Worm (Caenorhabditis elegans) whole organism, young adult: Measurements from ENCODE around the gene F55F10.3.
A peak's percentile ranks its signal among the peaks of the same experiment; 100 is the strongest.

ENCODE experiments used
- B0336.3 ChIP-seq: fragments of 200-800 bp; sonication (Bioruptor generic); IDR thresholded peaks from 2 replicates; pipeline ENCODE4 v1.3.6; 2022; ENCODE audit warnings: missing genetic modification characterization, missing compliant biosample characterization
- F22D6.2 ChIP-seq: sonication (generic microtip); optimal IDR thresholded peaks from 2 replicates; lab custom pipeline; 2016; ENCODE audit warnings: mild to moderate bottlenecking, missing genetic modification characterization, missing compliant biosample characterization
- F23B12.7 ChIP-seq: sonication (generic microtip); optimal IDR thresholded peaks from 2 replicates; lab custom pipeline; 2017; ENCODE audit warnings: missing genetic modification characterization, mild to moderate bottlenecking, missing compliant biosample characterization, antibody characterized with exemption, moderate library complexity; ENCODE audit not compliant: insufficient read depth
- F49E8.2 ChIP-seq: sonication (generic microtip); optimal IDR thresholded peaks from 3 replicates; lab custom pipeline; 2017; ENCODE audit warnings: missing genetic modification characterization, mild to moderate bottlenecking, missing compliant biosample characterization, antibody characterized with exemption, moderate library complexity; ENCODE audit not compliant: insufficient read depth
- F57A8.1 ChIP-seq: fragments of 200-800 bp; sonication (Bioruptor generic); optimal IDR thresholded peaks from 2 replicates; lab custom pipeline; 2018; ENCODE audit warnings: mild to moderate bottlenecking, missing genetic modification characterization, moderate library complexity, missing compliant biosample characterization
- K11D2.4 ChIP-seq: fragments of 200-800 bp; sonication (Bioruptor generic); IDR thresholded peaks from 2 replicates; pipeline ENCODE4 v1.3.6; 2022; ENCODE audit warnings: missing genetic modification reagents, missing genetic modification characterization, missing compliant biosample characterization
- Y53F4B.3 ChIP-seq: fragments of 200-800 bp; sonication (Bioruptor generic); IDR thresholded peaks from 2 replicates; pipeline ENCODE4 v1.3.6; 2022; ENCODE audit warnings: missing genetic modification reagents, missing genetic modification characterization, missing compliant biosample characterization
- Y53G8AR.9 ChIP-seq: fragments of 200-800 bp; sonication (Bioruptor generic); conservative IDR thresholded peaks from 2 replicates; pipeline ENCODE4 v1.3.6; 2022; ENCODE audit warnings: missing genetic modification reagents, missing genetic modification characterization, missing compliant biosample characterization
- Y56A3A.18 ChIP-seq: fragments of 200-800 bp; sonication (Bioruptor generic); IDR thresholded peaks from 2 replicates; pipeline ENCODE4 v1.3.6; 2022; ENCODE audit warnings: missing genetic modification reagents, missing genetic modification characterization, missing compliant biosample characterization
- Y67H2A.10 ChIP-seq: fragments of 200-800 bp; sonication (Bioruptor generic); conservative IDR thresholded peaks from 2 replicates; pipeline ENCODE4 v1.3.6; 2022; ENCODE audit warnings: missing genetic modification reagents, missing genetic modification characterization, missing compliant biosample characterization
- Y79H2A.3 ChIP-seq: fragments of 200-800 bp; sonication (Bioruptor generic); conservative IDR thresholded peaks from 2 replicates; pipeline ENCODE4 v1.3.6; 2022; ENCODE audit warnings: missing genetic modification reagents, missing genetic modification characterization, missing compliant biosample characterization
- akir-1 ChIP-seq: fragments of 200-800 bp; sonication (Bioruptor generic); optimal IDR thresholded peaks from 2 replicates; lab custom pipeline; 2018; ENCODE audit warnings: mild to moderate bottlenecking, missing genetic modification characterization, moderate library complexity, missing compliant biosample characterization
- atf-7 ChIP-seq: sonication (generic microtip); optimal IDR thresholded peaks from 2 replicates; lab custom pipeline; 2017; ENCODE audit warnings: mild to moderate bottlenecking, missing genetic modification characterization, missing compliant biosample characterization
- attf-5 ChIP-seq: fragments of 200-800 bp; sonication (Bioruptor generic); optimal IDR thresholded peaks from 2 replicates; lab custom pipeline; 2018; ENCODE audit warnings: mild to moderate bottlenecking, missing genetic modification characterization, missing compliant biosample characterization
- bed-2 ChIP-seq: fragments of 200-800 bp; sonication (Bioruptor generic); IDR thresholded peaks from 2 replicates; pipeline ENCODE4 v1.3.6; 2022; ENCODE audit warnings: missing genetic modification reagents, missing genetic modification characterization, missing compliant biosample characterization
- cebp-1 ChIP-seq, 2 experiments: fragments of 200-800 bp in 1 of 2; sonication (Bioruptor generic) in 1 of 2; sonication (generic microtip) in 1 of 2; IDR thresholded peaks in 1 of 2; optimal IDR thresholded peaks in 1 of 2; 2 replicates each; pipeline versions ENCODE4 v1.3.6 to Lab custom; 2017 to 2022; ENCODE audit warnings: missing compliant biosample characterization in 2 of 2, missing genetic modification characterization in 2 of 2, mild to moderate bottlenecking in 1 of 2, missing genetic modification reagents in 1 of 2, moderate library complexity in 1 of 2
- cebp-2 ChIP-seq: fragments of 200-800 bp; sonication (Bioruptor generic); IDR thresholded peaks from 2 replicates; pipeline ENCODE4 v1.3.6; 2022; ENCODE audit warnings: missing genetic modification characterization, missing compliant biosample characterization
- ceh-100 ChIP-seq: fragments of 200-800 bp; sonication (Bioruptor generic); IDR thresholded peaks from 2 replicates; pipeline ENCODE4 v1.3.6; 2022; ENCODE audit warnings: missing genetic modification reagents, missing genetic modification characterization, missing compliant biosample characterization
- chd-7 ChIP-seq: sonication (generic microtip); optimal IDR thresholded peaks from 2 replicates; lab custom pipeline; 2016; ENCODE audit warnings: mild to moderate bottlenecking, missing genetic modification characterization, moderate library complexity, missing compliant biosample characterization
- dox-1 ChIP-seq: fragments of 200-800 bp; sonication (Bioruptor generic); IDR thresholded peaks from 2 replicates; pipeline ENCODE4 v1.3.6; 2022; ENCODE audit warnings: missing genetic modification reagents, missing genetic modification characterization, missing compliant biosample characterization
- dpff-1 ChIP-seq: sonication (generic microtip); optimal IDR thresholded peaks from 2 replicates; lab custom pipeline; 2017; ENCODE audit warnings: mild to moderate bottlenecking, missing genetic modification characterization, missing compliant biosample characterization
- dpl-1 ChIP-seq: fragments of 150-350 bp; optimal IDR thresholded peaks from 2 replicates; lab custom pipeline; 2014; ENCODE audit warnings: missing biosample characterization, missing genetic modification reagents, missing genetic modification characterization
- egl-18 ChIP-seq: fragments of 200-800 bp; sonication (Bioruptor generic); IDR thresholded peaks from 2 replicates; pipeline ENCODE4 v1.3.6; 2022; ENCODE audit warnings: missing genetic modification reagents, missing genetic modification characterization, missing compliant biosample characterization
- egrh-3 ChIP-seq: fragments of 200-800 bp; sonication (Bioruptor generic); IDR thresholded peaks from 2 replicates; pipeline ENCODE4 v1.3.6; 2022; ENCODE audit warnings: missing genetic modification reagents, missing genetic modification characterization, missing compliant biosample characterization
- hlh-12 ChIP-seq: sonication (generic microtip); optimal IDR thresholded peaks from 2 replicates; lab custom pipeline; 2016; ENCODE audit warnings: missing genetic modification characterization, missing compliant biosample characterization
- hmg-20 ChIP-seq: fragments of 200-800 bp; sonication (Bioruptor generic); IDR thresholded peaks from 2 replicates; pipeline ENCODE4 v1.3.6; 2022; ENCODE audit warnings: missing genetic modification reagents, missing genetic modification characterization, missing compliant biosample characterization
- hrde-1 ChIP-seq: sonication (generic microtip); optimal IDR thresholded peaks from 2 replicates; lab custom pipeline; 2016; ENCODE audit warnings: missing genetic modification characterization, mild to moderate bottlenecking, missing compliant biosample characterization, moderate library complexity, missing genotype, missing genetic modification reagents, borderline replicate concordance
- hsf-1 ChIP-seq: fragments of 200-800 bp; sonication (Bioruptor generic); IDR thresholded peaks from 2 replicates; pipeline ENCODE4 v1.3.6; 2022; ENCODE audit warnings: missing genetic modification reagents, missing genetic modification characterization, missing compliant biosample characterization
- lin-35 ChIP-seq, 3 experiments: fragments of 150-350 bp in 2 of 3; sonication (generic microtip) in 1 of 3; optimal IDR thresholded peaks; 2 replicates each; lab custom pipeline; 2014 to 2018; ENCODE audit warnings: missing biosample characterization in 3 of 3, missing genetic modification characterization in 3 of 3, missing genetic modification reagents in 3 of 3
- lin-54 ChIP-seq: fragments of 200-800 bp; sonication (Bioruptor generic); optimal IDR thresholded peaks from 2 replicates; lab custom pipeline; 2018; ENCODE audit warnings: mild to moderate bottlenecking, missing genetic modification characterization, missing compliant biosample characterization
- madf-3 ChIP-seq: fragments of 200-800 bp; sonication (Bioruptor generic); IDR thresholded peaks from 2 replicates; pipeline ENCODE4 v1.3.6; 2022; ENCODE audit warnings: missing genetic modification reagents, missing genetic modification characterization, missing compliant biosample characterization
- mcd-1 ChIP-seq: fragments of 200-800 bp; sonication (Bioruptor generic); IDR thresholded peaks from 2 replicates; pipeline ENCODE4 v1.3.6; 2022; ENCODE audit warnings: missing genetic modification reagents, missing genetic modification characterization, missing compliant biosample characterization
- nhr-179 ChIP-seq: sonication (generic microtip); optimal IDR thresholded peaks from 2 replicates; lab custom pipeline; 2016; ENCODE audit warnings: mild to moderate bottlenecking, missing genetic modification characterization, missing compliant biosample characterization
- nhr-80 ChIP-seq: sonication (generic microtip); optimal IDR thresholded peaks from 2 replicates; lab custom pipeline; 2016; ENCODE audit warnings: missing genetic modification characterization, missing compliant biosample characterization
- pbrm-1 ChIP-seq: fragments of 200-800 bp; sonication (Bioruptor generic); IDR thresholded peaks from 2 replicates; pipeline ENCODE4 v1.3.6; 2022; ENCODE audit warnings: missing genetic modification reagents, missing genetic modification characterization, missing compliant biosample characterization
- rcor-1 ChIP-seq: fragments of 200-800 bp; sonication (Bioruptor generic); IDR thresholded peaks from 2 replicates; pipeline ENCODE4 v1.3.6; 2022; ENCODE audit warnings: missing genetic modification reagents, missing genetic modification characterization, missing compliant biosample characterization
- rpc-1 ChIP-seq, 2 experiments: fragments of 150-350 bp in 1 of 2; sonication (generic microtip) in 1 of 2; optimal IDR thresholded peaks; 2 replicates each; lab custom pipeline; 2014 to 2018; ENCODE audit warnings: missing biosample characterization in 1 of 2, missing genetic modification characterization in 1 of 2, missing genetic modification reagents in 1 of 2, missing genotype in 1 of 2
- snpc-1.3 ChIP-seq: sonication (generic microtip); optimal IDR thresholded peaks from 2 replicates; lab custom pipeline; 2017; ENCODE audit warnings: missing genetic modification characterization, mild to moderate bottlenecking, missing compliant biosample characterization, antibody characterized with exemption, moderate library complexity, missing genotype, missing genetic modification reagents; ENCODE audit not compliant: insufficient read depth
- unc-130 ChIP-seq: sonication (generic microtip); optimal IDR thresholded peaks from 2 replicates; lab custom pipeline; 2016; ENCODE audit warnings: missing genetic modification reagents, missing genetic modification characterization, missing compliant biosample characterization
- zfh-2 ChIP-seq: fragments of 200-800 bp; sonication (Bioruptor generic); conservative IDR thresholded peaks from 2 replicates; pipeline ENCODE4 v1.3.6; 2022; ENCODE audit warnings: missing genetic modification reagents, missing genetic modification characterization, missing compliant biosample characterization
- zim-3 ChIP-seq: sonication (generic microtip); optimal IDR thresholded peaks from 2 replicates; lab custom pipeline; 2017; ENCODE audit warnings: mild to moderate bottlenecking, missing genetic modification characterization, moderate library complexity, missing compliant biosample characterization
- ztf-28 ChIP-seq: fragments of 200-800 bp; sonication (Bioruptor generic); IDR thresholded peaks from 2 replicates; pipeline ENCODE4 v1.3.6; 2022; ENCODE audit warnings: missing genetic modification reagents, missing genetic modification characterization, missing compliant biosample characterization

Gene F55F10.3

DNA sequence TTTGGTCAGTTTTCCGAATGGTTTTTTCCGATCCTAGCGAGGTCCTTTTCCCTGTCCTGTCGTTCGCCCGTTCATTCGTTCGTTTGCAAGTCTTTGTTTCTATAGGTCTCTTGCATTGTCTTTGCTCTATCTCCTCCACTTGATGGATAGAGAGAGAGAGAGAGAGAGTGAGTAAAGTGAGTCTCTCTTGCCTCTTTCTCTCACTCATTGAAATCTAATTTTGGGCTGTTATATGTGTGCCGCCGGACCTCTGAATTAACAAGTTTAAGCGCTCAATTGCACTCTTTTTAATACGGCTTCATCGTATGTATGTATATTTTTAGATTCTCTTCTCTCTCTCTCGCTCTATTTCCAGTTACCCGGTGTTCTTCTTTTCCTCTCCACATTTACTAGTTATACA, 44.1 kb downstream of the F55F10.3 start:
- no peak for TF ChIP-seq zim-3 (tag; lab: Kevin White, UChicago)
- TF ChIP-seq unc-130 (GFP tag; lab: Kevin White, UChicago): no peak
- TF ChIP-seq K11D2.4 (GFP tag; lab: Robert Waterston, UW): no peak
- 0 out of 2 replicates have a peak, but pooled peaks have one; percentile 10 for TF ChIP-seq zfh-2 (GFP tag; lab: Robert Waterston, UW)
- no peak for TF ChIP-seq snpc-1.3 (tag; lab: Kevin White, UChicago)
- no peak for TF ChIP-seq F57A8.1 (GFP tag; lab: Kevin White, UChicago)
- 0 out of 2 replicates have a peak, but pooled peaks have one; percentile 24 for TF ChIP-seq mcd-1 (GFP tag; lab: Robert Waterston, UW)

ce11 chrIV:4405126-4405525, 45.4 kb downstream of the F55F10.3 start, which contains the start of gene Y24D9A.7:
TSS of gene Y24D9A.7 (minus strand) at chrIV:4405171.
- TF ChIP-seq F49E8.2 (tag; lab: Kevin White, UChicago) (no peak), hlh-12 (tag; lab: Kevin White, UChicago) (no peak), ztf-28 (GFP tag; lab: Robert Waterston, UW) (no peak), lin-54 (GFP tag; lab: Kevin White, UChicago) (peak; percentile 2), madf-3 (GFP tag; lab: Robert Waterston, UW) (no peak), Y67H2A.10 (GFP tag; lab: Robert Waterston, UW) (no peak), cebp-1 (GFP tag; IDR thresholded peaks at IDR 0.05; lab: Robert Waterston, UW) (no peak), cebp-1 (tag; optimal IDR thresholded peaks at IDR 0.05; lab: Kevin White, UChicago) (no peak), Y53F4B.3 (GFP tag; lab: Robert Waterston, UW) (no peak), nhr-80 (tag; lab: Kevin White, UChicago) (peak; percentile 49), F23B12.7 (no peak), zim-3 (tag; lab: Kevin White, UChicago) (peak; percentile 6), atf-7 (no peak), Y79H2A.3 (no peak), nhr-179 (tag; lab: Kevin White, UChicago) (no peak)

DNA sequence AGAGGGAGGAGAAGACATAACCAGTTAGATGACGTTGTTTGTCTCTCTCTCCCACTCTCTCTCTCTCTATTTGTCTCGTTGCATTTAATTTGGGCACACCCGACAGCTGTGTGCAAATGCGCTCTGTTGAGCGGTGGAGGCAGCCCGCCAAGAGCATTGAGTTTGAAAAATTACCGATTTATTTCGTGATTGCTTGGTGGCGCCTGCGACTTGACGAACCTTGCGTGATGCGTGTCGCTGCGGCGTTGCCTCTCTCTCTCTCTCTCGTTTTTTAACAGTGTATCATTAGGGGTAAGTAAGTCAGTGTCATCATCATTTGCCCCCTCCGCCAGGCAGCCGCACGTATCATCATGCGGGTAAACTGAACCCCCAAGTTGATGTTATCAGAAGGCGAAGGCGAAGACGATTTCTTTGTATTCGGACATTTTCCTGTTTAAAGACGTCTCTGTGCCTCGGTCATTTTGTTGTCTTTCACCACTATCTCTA, 46.3 kb downstream of the F55F10.3 start:
- TF ChIP-seq atf-7 (peak; percentile 53), dpff-1 (tag; lab: Kevin White, UChicago) (no peak), hrde-1 (tag; lab: Kevin White, UChicago) (no peak), K11D2.4 (GFP tag; lab: Robert Waterston, UW) (peak; percentile 33; the same call in 1 of the 2 replicates), egrh-3 (GFP tag; lab: Robert Waterston, UW) (0 out of 2 replicates have a peak, but pooled peaks have one; percentile 8), lin-35 (GFP tag; optimal IDR thresholded peaks at IDR 0.05; lab: Kevin White, UChicago) (peak in 1 of 3 experiments; percentile 37), snpc-1.3 (tag; lab: Kevin White, UChicago) (no peak), mcd-1 (GFP tag; lab: Robert Waterston, UW) (peak; percentile 87), dpl-1 (no peak), egl-18 (no peak), rpc-1 (optimal IDR thresholded peaks at IDR 0.05; lab: Kevin White, UChicago) (no peak), rpc-1 (tag; optimal IDR thresholded peaks at IDR 0.05; lab: Kevin White, UChicago) (no peak), Y53G8AR.9 (GFP tag; lab: Robert Waterston, UW) (no peak; the same call in 1 of the 2 replicates), dox-1 (GFP tag; lab: Robert Waterston, UW) (peak; percentile 57; the same call in 1 of the 2 replicates), F22D6.2 (tag; lab: Kevin White, UChicago) (no peak), ceh-100 (GFP tag; lab: Robert Waterston, UW) (no peak), attf-5 (peak; percentile 79), hsf-1 (GFP tag; lab: Robert Waterston, UW) (no peak), chd-7 (peak; percentile 36), akir-1 (GFP tag; lab: Kevin White, UChicago) (peak; percentile 62), rcor-1 (GFP tag; lab: Robert Waterston, UW) (peak; percentile 36; the same call in 1 of the 2 replicates), Y56A3A.18 (GFP tag; lab: Robert Waterston, UW) (0 out of 2 replicates have a peak, but pooled peaks have one; percentile 15), B0336.3 (peak; percentile 32; the same call in 1 of the 2 replicates), hmg-20 (GFP tag; lab: Robert Waterston, UW) (no peak), lin-54 (GFP tag; lab: Kevin White, UChicago) (peak; percentile 29), bed-2 (no peak), zfh-2 (GFP tag; lab: Robert Waterston, UW) (peak; percentile 84), pbrm-1 (GFP tag; lab: Robert Waterston, UW) (0 out of 2 replicates have a peak, but pooled peaks have one; percentile 41), cebp-2 (GFP tag; lab: Robert Waterston, UW) (no peak)
